Fruit fly (Drosophila melanogaster) whole organism, pupa: Measurements from ENCODE around the gene dmrt11E.

Experiments
- CG10348 ChIP-seq: fragments of 200-800 bp; sonication (Bioruptor generic); IDR thresholded peaks from 2 replicates; pipeline ENCODE4 v1.3.6; 2022; ENCODE audit warnings: missing biosample characterization, missing genetic modification characterization
- CG13204 ChIP-seq: fragments of 200-800 bp; sonication (Bioruptor generic); optimal IDR thresholded peaks from 2 replicates; lab custom pipeline; 2018; ENCODE audit warnings: missing biosample characterization, mild to moderate bottlenecking, missing genetic modification characterization, moderate library complexity
- CG15710 ChIP-seq: fragments of 200-800 bp; sonication (Bioruptor generic); optimal IDR thresholded peaks from 2 replicates; lab custom pipeline; 2018; ENCODE audit warnings: missing biosample characterization, mild to moderate bottlenecking, missing genetic modification characterization, moderate library complexity
- CG17806 ChIP-seq: fragments of 200-800 bp; sonication (Bioruptor generic); optimal IDR thresholded peaks from 2 replicates; lab custom pipeline; 2018; ENCODE audit warnings: missing biosample characterization, mild to moderate bottlenecking, missing genetic modification characterization, moderate library complexity
- CG34367 ChIP-seq: fragments of 200-800 bp; sonication (Bioruptor generic); optimal IDR thresholded peaks from 2 replicates; lab custom pipeline; 2018; ENCODE audit warnings: missing biosample characterization, mild to moderate bottlenecking, missing genetic modification characterization
- CG8159 ChIP-seq: fragments of 200-800 bp; sonication (Bioruptor generic); optimal IDR thresholded peaks from 3 replicates; lab custom pipeline; 2018; ENCODE audit warnings: missing biosample characterization, mild to moderate bottlenecking, missing genetic modification characterization, moderate library complexity
- CG9948 ChIP-seq: fragments of 200-800 bp; sonication (Bioruptor generic); optimal IDR thresholded peaks from 2 replicates; lab custom pipeline; 2018; ENCODE audit warnings: missing biosample characterization, mild to moderate bottlenecking, missing genetic modification characterization, moderate library complexity
- EcR ChIP-seq: fragments of 200-800 bp; sonication (Bioruptor generic); optimal IDR thresholded peaks from 3 replicates; lab custom pipeline; 2019; ENCODE audit warnings: missing biosample characterization, missing genetic modification characterization, mild to moderate bottlenecking, moderate library complexity, missing genetic modification reagents
- Ets98B ChIP-seq: fragments of 200-800 bp; sonication (Bioruptor generic); IDR thresholded peaks from 2 replicates; pipeline ENCODE4 v1.3.6; 2022; ENCODE audit warnings: missing biosample characterization, missing genetic modification characterization
- Pif1A ChIP-seq: fragments of 200-800 bp; sonication (Bioruptor generic); optimal IDR thresholded peaks from 3 replicates; lab custom pipeline; 2016; ENCODE audit warnings: missing biosample characterization, missing genetic modification characterization
- Pif1B ChIP-seq: fragments of 200-800 bp; sonication (Bioruptor generic); optimal IDR thresholded peaks from 3 replicates; lab custom pipeline; 2016; ENCODE audit warnings: missing biosample characterization, missing genetic modification characterization
- fd96Ca ChIP-seq: fragments of 200-800 bp; sonication (Bioruptor generic); IDR thresholded peaks from 3 replicates; pipeline ENCODE4 v1.3.6; 2022; ENCODE audit warnings: missing biosample characterization, missing genetic modification characterization
- gl ChIP-seq: fragments of 200-800 bp; sonication (Bioruptor generic); optimal IDR thresholded peaks from 2 replicates; lab custom pipeline; 2018; ENCODE audit warnings: missing biosample characterization, mild to moderate bottlenecking, missing genetic modification characterization
- rn ChIP-seq: fragments of 200-800 bp; sonication (Bioruptor generic); IDR thresholded peaks from 2 replicates; pipeline ENCODE4 v1.3.6; 2022; ENCODE audit warnings: missing biosample characterization, missing genetic modification characterization

DNA sequence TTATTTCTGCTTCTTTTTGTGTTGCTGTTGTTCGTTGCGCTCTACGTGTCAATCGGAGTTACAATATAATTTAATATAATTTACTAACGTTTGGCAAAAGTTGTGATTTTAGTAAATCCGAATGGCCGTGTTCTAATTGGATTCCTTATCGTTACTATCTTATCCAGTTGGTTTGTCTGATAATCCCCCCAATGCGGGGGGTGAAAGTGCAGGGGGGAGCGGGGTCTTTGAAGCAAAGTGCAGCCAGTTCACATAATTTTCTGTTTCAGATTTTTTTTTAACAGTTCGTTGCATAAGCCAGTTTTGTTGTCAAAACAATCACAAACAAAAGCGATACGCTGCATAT, 3.7 kb downstream of the dmrt11E start:
- TF ChIP-seq CG13204 (GFP tag; lab: Kevin White, UChicago) (no peak), EcR (no peak), CG17806 (tag; lab: Kevin White, UChicago) (no peak), rn (GFP tag; lab: Robert Waterston, UW) (no peak), CG8159 (tag; lab: Kevin White, UChicago) (no peak), CG34367 (tag; lab: Kevin White, UChicago) (no peak), Ets98B (GFP tag; lab: Robert Waterston, UW) (no peak), CG9948 (tag; lab: Kevin White, UChicago) (no peak), Pif1B (no peak), CG10348 (GFP tag; lab: Robert Waterston, UW) (no peak), gl (tag; lab: Kevin White, UChicago) (no peak), Pif1A (no peak), CG15710 (tag; lab: Kevin White, UChicago) (no peak), fd96Ca (GFP tag; lab: Robert Waterston, UW) (no peak)
